Fruit fly (Drosophila melanogaster): ENCODE results near the gene sstn.

DNA sequence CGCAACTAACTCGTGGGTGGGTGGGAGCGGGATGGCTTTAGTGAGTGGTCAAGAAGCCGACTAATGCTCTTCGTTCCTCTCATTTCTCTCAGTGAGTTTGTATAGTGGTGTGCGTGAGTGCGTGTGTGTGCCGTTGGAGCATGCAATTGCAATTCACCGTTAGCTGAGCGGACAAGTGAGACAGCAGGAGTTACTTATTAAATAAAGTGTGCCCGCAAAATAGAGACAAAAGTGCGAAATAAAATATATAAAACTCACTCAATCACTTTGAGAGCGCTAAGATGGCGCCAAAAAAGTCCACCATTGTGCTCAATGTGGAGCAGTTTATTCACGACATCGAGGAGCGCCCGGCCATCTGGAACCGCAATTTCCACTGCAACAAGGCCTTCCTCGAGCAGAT is 14.0 kb upstream of the sstn start:
- TF ChIP-seq topi (GFP tag; optimal IDR thresholded peaks at IDR 0.05) (no peak), Ets96B (tag; optimal IDR thresholded peaks at IDR 0.05) (no peak), Gug (GFP tag; IDR thresholded peaks at IDR 0.05) (no peak), CG1621 (tag; optimal IDR thresholded peaks at IDR 0.05) (no peak), cyc (GFP tag; optimal IDR thresholded peaks at IDR 0.05) (no peak), OdsH (GFP tag; optimal IDR thresholded peaks at IDR 0.05) (no peak), CG9139 (GFP tag; optimal IDR thresholded peaks at IDR 0.05) (no peak), Sox15 (GFP tag; optimal IDR thresholded peaks at IDR 0.05) (no peak), Lpt (GFP tag; optimal IDR thresholded peaks at IDR 0.05) (no peak)
